Worm (Caenorhabditis elegans) whole organism, young adult: ENCODE data around the gene C26D10.4.
A peak's percentile ranks its signal among the peaks of the same experiment; 100 is the strongest.

Experiments used
- B0035.1 ChIP-seq: sonication (generic microtip); optimal IDR thresholded peaks from 2 replicates; lab custom pipeline; 2016; ENCODE audit warnings: missing genetic modification characterization, mild to moderate bottlenecking, missing compliant biosample characterization, missing genotype, missing genetic modification reagents
- B0336.3 ChIP-seq: fragments of 200-800 bp; sonication (Bioruptor generic); IDR thresholded peaks from 2 replicates; pipeline ENCODE4 v1.3.6; 2022; ENCODE audit warnings: missing genetic modification characterization, missing compliant biosample characterization
- C06A6.2 ChIP-seq: fragments of 200-800 bp; sonication (Bioruptor generic); conservative IDR thresholded peaks from 2 replicates; pipeline ENCODE4 v1.3.6; 2022; ENCODE audit warnings: missing genetic modification characterization, missing compliant biosample characterization
- F55B11.4 ChIP-seq: sonication (generic microtip); optimal IDR thresholded peaks from 2 replicates; lab custom pipeline; 2016; ENCODE audit warnings: missing compliant biosample characterization, missing genetic modification characterization, borderline replicate concordance; ENCODE audit not compliant: insufficient read depth
- F57A8.1 ChIP-seq: fragments of 200-800 bp; sonication (Bioruptor generic); optimal IDR thresholded peaks from 2 replicates; lab custom pipeline; 2018; ENCODE audit warnings: mild to moderate bottlenecking, missing genetic modification characterization, moderate library complexity, missing compliant biosample characterization
- K12H6.12 ChIP-seq: fragments of 200-800 bp; sonication (Bioruptor generic); optimal IDR thresholded peaks from 2 replicates; lab custom pipeline; 2018; ENCODE audit warnings: mild to moderate bottlenecking, missing genetic modification characterization, missing compliant biosample characterization
- T26A5.8 ChIP-seq: sonication (generic microtip); optimal IDR thresholded peaks from 2 replicates; lab custom pipeline; 2016; ENCODE audit warnings: missing genetic modification characterization, missing compliant biosample characterization
- Y67H2A.10 ChIP-seq: fragments of 200-800 bp; sonication (Bioruptor generic); conservative IDR thresholded peaks from 2 replicates; pipeline ENCODE4 v1.3.6; 2022; ENCODE audit warnings: missing genetic modification reagents, missing genetic modification characterization, missing compliant biosample characterization
- aptf-2 ChIP-seq: fragments of 200-800 bp; sonication (Bioruptor generic); conservative IDR thresholded peaks from 2 replicates; pipeline ENCODE4 v1.3.6; 2022; ENCODE audit warnings: missing genetic modification reagents, missing genetic modification characterization, missing compliant biosample characterization
- aptf-3 ChIP-seq: fragments of 200-800 bp; sonication (Bioruptor generic); IDR thresholded peaks from 2 replicates; pipeline ENCODE4 v1.3.6; 2022; ENCODE audit warnings: missing genetic modification characterization, missing compliant biosample characterization
- atf-7 ChIP-seq: sonication (generic microtip); optimal IDR thresholded peaks from 2 replicates; lab custom pipeline; 2017; ENCODE audit warnings: mild to moderate bottlenecking, missing genetic modification characterization, missing compliant biosample characterization
- attf-6 ChIP-seq: fragments of 200-800 bp; sonication (Bioruptor generic); IDR thresholded peaks from 2 replicates; pipeline ENCODE4 v1.3.6; 2022; ENCODE audit warnings: missing genetic modification reagents, missing genetic modification characterization, missing compliant biosample characterization
- bed-1 ChIP-seq: fragments of 200-800 bp; sonication (Bioruptor generic); IDR thresholded peaks from 2 replicates; pipeline ENCODE4 v1.3.6; 2022; ENCODE audit warnings: missing genetic modification reagents, missing genetic modification characterization, missing compliant biosample characterization
- bed-2 ChIP-seq: fragments of 200-800 bp; sonication (Bioruptor generic); IDR thresholded peaks from 2 replicates; pipeline ENCODE4 v1.3.6; 2022; ENCODE audit warnings: missing genetic modification reagents, missing genetic modification characterization, missing compliant biosample characterization
- cebp-2 ChIP-seq: fragments of 200-800 bp; sonication (Bioruptor generic); IDR thresholded peaks from 2 replicates; pipeline ENCODE4 v1.3.6; 2022; ENCODE audit warnings: missing genetic modification characterization, missing compliant biosample characterization
- ceh-100 ChIP-seq: fragments of 200-800 bp; sonication (Bioruptor generic); IDR thresholded peaks from 2 replicates; pipeline ENCODE4 v1.3.6; 2022; ENCODE audit warnings: missing genetic modification reagents, missing genetic modification characterization, missing compliant biosample characterization
- ceh-27 ChIP-seq: fragments of 200-800 bp; sonication (Bioruptor generic); optimal IDR thresholded peaks from 2 replicates; lab custom pipeline; 2018; ENCODE audit warnings: mild to moderate bottlenecking, missing genetic modification characterization, moderate library complexity, missing compliant biosample characterization
- ceh-79 ChIP-seq: sonication (generic microtip); optimal IDR thresholded peaks from 2 replicates; lab custom pipeline; 2017; ENCODE audit warnings: mild to moderate bottlenecking, missing genetic modification characterization, missing compliant biosample characterization
- ceh-91 ChIP-seq: fragments of 200-800 bp; sonication (Bioruptor generic); IDR thresholded peaks from 2 replicates; pipeline ENCODE4 v1.3.6; 2022; ENCODE audit warnings: missing genetic modification reagents, missing genetic modification characterization, missing compliant biosample characterization
- chd-7 ChIP-seq: sonication (generic microtip); optimal IDR thresholded peaks from 2 replicates; lab custom pipeline; 2016; ENCODE audit warnings: mild to moderate bottlenecking, missing genetic modification characterization, moderate library complexity, missing compliant biosample characterization
- dox-1 ChIP-seq: fragments of 200-800 bp; sonication (Bioruptor generic); IDR thresholded peaks from 2 replicates; pipeline ENCODE4 v1.3.6; 2022; ENCODE audit warnings: missing genetic modification reagents, missing genetic modification characterization, missing compliant biosample characterization
- ekl-4 ChIP-seq: fragments of 200-800 bp; sonication (Bioruptor generic); IDR thresholded peaks from 2 replicates; pipeline ENCODE4 v1.3.6; 2022; ENCODE audit warnings: missing genetic modification reagents, missing genetic modification characterization, missing compliant biosample characterization
- ets-4 ChIP-seq: fragments of 200-800 bp; sonication (Bioruptor generic); optimal IDR thresholded peaks from 2 replicates; lab custom pipeline; 2018; ENCODE audit warnings: mild to moderate bottlenecking, missing genetic modification characterization, missing compliant biosample characterization
- gei-17 ChIP-seq: fragments of 200-800 bp; sonication (Bioruptor generic); optimal IDR thresholded peaks from 2 replicates; lab custom pipeline; 2018; ENCODE audit warnings: mild to moderate bottlenecking, missing genetic modification characterization, missing compliant biosample characterization
- hlh-26 ChIP-seq: fragments of 200-800 bp; sonication (Bioruptor generic); conservative IDR thresholded peaks from 2 replicates; pipeline ENCODE4 v1.3.6; 2022; ENCODE audit warnings: missing genetic modification reagents, missing genetic modification characterization, missing compliant biosample characterization
- hmg-1.2 ChIP-seq: fragments of 200-800 bp; sonication (Bioruptor generic); IDR thresholded peaks from 2 replicates; pipeline ENCODE4 v1.3.6; 2022; ENCODE audit warnings: missing genetic modification reagents, missing genetic modification characterization, missing compliant biosample characterization
- hmg-20 ChIP-seq: fragments of 200-800 bp; sonication (Bioruptor generic); IDR thresholded peaks from 2 replicates; pipeline ENCODE4 v1.3.6; 2022; ENCODE audit warnings: missing genetic modification reagents, missing genetic modification characterization, missing compliant biosample characterization
- hrde-1 ChIP-seq: sonication (generic microtip); optimal IDR thresholded peaks from 2 replicates; lab custom pipeline; 2016; ENCODE audit warnings: missing genetic modification characterization, mild to moderate bottlenecking, missing compliant biosample characterization, moderate library complexity, missing genotype, missing genetic modification reagents, borderline replicate concordance
- lag-1 ChIP-seq: fragments of 200-800 bp; sonication (Bioruptor generic); IDR thresholded peaks from 2 replicates; pipeline ENCODE4 v1.3.6; 2022; ENCODE audit warnings: missing genetic modification reagents, missing genetic modification characterization, missing compliant biosample characterization
- lin-54 ChIP-seq: fragments of 200-800 bp; sonication (Bioruptor generic); optimal IDR thresholded peaks from 2 replicates; lab custom pipeline; 2018; ENCODE audit warnings: mild to moderate bottlenecking, missing genetic modification characterization, missing compliant biosample characterization
- lir-1 ChIP-seq: fragments of 200-800 bp; sonication (Bioruptor generic); conservative IDR thresholded peaks from 2 replicates; pipeline ENCODE4 v1.3.6; 2022; ENCODE audit warnings: missing genetic modification reagents, missing genetic modification characterization, missing compliant biosample characterization
- lsl-1 ChIP-seq: fragments of 200-800 bp; sonication (Bioruptor generic); optimal IDR thresholded peaks from 2 replicates; lab custom pipeline; 2018; ENCODE audit warnings: mild to moderate bottlenecking, missing genetic modification characterization, moderate library complexity, missing compliant biosample characterization
- madf-6 ChIP-seq: fragments of 200-800 bp; sonication (Bioruptor generic); IDR thresholded peaks from 2 replicates; pipeline ENCODE4 v1.3.6; 2022; ENCODE audit warnings: missing genetic modification reagents, missing genetic modification characterization, missing compliant biosample characterization
- mel-28 ChIP-seq: sonication (generic microtip); optimal IDR thresholded peaks from 2 replicates; lab custom pipeline; 2016; ENCODE audit warnings: borderline replicate concordance, mild to moderate bottlenecking, missing genetic modification characterization, missing compliant biosample characterization
- nfyb-1 ChIP-seq: fragments of 200-800 bp; sonication (Bioruptor generic); IDR thresholded peaks from 2 replicates; pipeline ENCODE4 v1.3.6; 2022; ENCODE audit warnings: missing genetic modification reagents, missing genetic modification characterization, missing compliant biosample characterization
- nhr-120 ChIP-seq: fragments of 200-800 bp; sonication (Bioruptor generic); IDR thresholded peaks from 2 replicates; pipeline ENCODE4 v1.3.6; 2022; ENCODE audit warnings: missing genetic modification characterization, missing compliant biosample characterization
- nhr-90 ChIP-seq: sonication (generic microtip); optimal IDR thresholded peaks from 2 replicates; lab custom pipeline; 2016; ENCODE audit warnings: missing genotype, mild to moderate bottlenecking, missing genetic modification characterization, missing compliant biosample characterization
- pbrm-1 ChIP-seq: fragments of 200-800 bp; sonication (Bioruptor generic); IDR thresholded peaks from 2 replicates; pipeline ENCODE4 v1.3.6; 2022; ENCODE audit warnings: missing genetic modification reagents, missing genetic modification characterization, missing compliant biosample characterization
- rec-8 ChIP-seq, 2 experiments: sonication (generic microtip); optimal IDR thresholded peaks; 2 replicates each; lab custom pipeline; 2016; ENCODE audit warnings: mild to moderate bottlenecking in 2 of 2, missing genetic modification characterization in 2 of 2, missing genetic modification reagents in 2 of 2, missing genotype in 2 of 2, missing biosample characterization in 1 of 2, missing compliant biosample characterization in 1 of 2, moderate library complexity in 1 of 2
- sea-2 ChIP-seq: fragments of 200-800 bp; sonication (Bioruptor generic); IDR thresholded peaks from 2 replicates; pipeline ENCODE4 v1.3.6; 2022; ENCODE audit warnings: missing genetic modification characterization, missing compliant biosample characterization
- snpc-3.4 ChIP-seq: sonication (generic microtip); optimal IDR thresholded peaks from 2 replicates; lab custom pipeline; 2017; ENCODE audit warnings: missing genetic modification characterization, mild to moderate bottlenecking, missing compliant biosample characterization, antibody characterized with exemption, moderate library complexity, missing genotype, missing genetic modification reagents
- snpc-4 ChIP-seq, 5 experiments: fragments of 150-350 bp in 1 of 5; sonication (generic microtip) in 4 of 5; optimal IDR thresholded peaks; 2 replicates each; lab custom pipeline; 2014 to 2018; ENCODE audit warnings: missing genetic modification characterization in 5 of 5, missing biosample characterization in 3 of 5, antibody characterized with exemption in 2 of 5, mild to moderate bottlenecking in 2 of 5, missing compliant biosample characterization in 2 of 5, missing genotype in 2 of 5, moderate library complexity in 2 of 5, missing genetic modification reagents in 1 of 5
- unc-130 ChIP-seq: sonication (generic microtip); optimal IDR thresholded peaks from 2 replicates; lab custom pipeline; 2016; ENCODE audit warnings: missing genetic modification reagents, missing genetic modification characterization, missing compliant biosample characterization
- zfh-2 ChIP-seq: fragments of 200-800 bp; sonication (Bioruptor generic); conservative IDR thresholded peaks from 2 replicates; pipeline ENCODE4 v1.3.6; 2022; ENCODE audit warnings: missing genetic modification reagents, missing genetic modification characterization, missing compliant biosample characterization
- ztf-18 ChIP-seq: sonication (generic microtip); optimal IDR thresholded peaks from 2 replicates; lab custom pipeline; 2016; ENCODE audit warnings: missing genotype, mild to moderate bottlenecking, missing genetic modification characterization, missing compliant biosample characterization
- ztf-3 ChIP-seq: fragments of 200-800 bp; sonication (Bioruptor generic); optimal IDR thresholded peaks from 2 replicates; lab custom pipeline; 2018; ENCODE audit warnings: mild to moderate bottlenecking, missing genetic modification characterization, missing compliant biosample characterization
- ztf-6 ChIP-seq: fragments of 200-800 bp; sonication (Bioruptor generic); IDR thresholded peaks from 2 replicates; pipeline ENCODE4 v1.3.6; 2022; ENCODE audit warnings: missing genetic modification reagents, missing genetic modification characterization, missing compliant biosample characterization

The C26D10.4 gene

DNA sequence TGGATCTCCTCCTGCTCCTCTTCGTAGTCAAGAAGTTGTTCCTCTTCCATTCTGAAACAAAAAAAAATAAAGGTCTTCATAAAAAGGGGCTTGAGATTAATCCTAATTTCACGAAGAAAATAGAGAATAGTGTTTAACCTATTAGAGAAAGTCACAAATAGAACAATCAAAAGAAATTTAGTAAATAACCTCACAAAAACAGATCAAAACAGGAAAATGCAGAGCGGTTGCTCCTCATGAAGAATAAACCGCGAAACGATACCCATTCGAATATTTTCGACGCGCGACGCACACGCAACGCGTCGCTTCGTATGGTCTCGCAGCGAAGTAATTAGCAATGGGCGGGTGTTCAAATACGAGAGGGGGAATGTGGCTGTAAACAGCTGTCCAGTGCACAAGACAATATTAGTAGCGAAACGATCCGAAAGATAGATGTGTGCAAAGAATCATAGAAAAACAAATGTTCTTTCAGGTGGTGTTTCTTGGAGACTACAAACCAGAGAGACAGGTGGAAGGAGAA lies 682 bp upstream of the C26D10.4 start, which contains the start of gene hel-1 (continued):
- peak; percentile 55; the same call in 1 of the 2 replicates for TF ChIP-seq hmg-1.2 (GFP tag; lab: Robert Waterston, UW)
- TF ChIP-seq attf-6 (GFP tag; lab: Robert Waterston, UW): 0 out of 2 replicates have a peak, but pooled peaks have one; percentile 29
- TF ChIP-seq snpc-3.4 (tag; lab: Kevin White, UChicago): peak; percentile 27
- no peak for TF ChIP-seq aptf-3 (GFP tag; lab: Robert Waterston, UW)
- no peak for TF ChIP-seq B0336.3 (GFP tag; lab: Robert Waterston, UW)
- TF ChIP-seq lin-54 (GFP tag; lab: Kevin White, UChicago): peak; percentile 92
- TF ChIP-seq bed-2: no peak
- TF ChIP-seq madf-6 (GFP tag; lab: Robert Waterston, UW): peak; percentile 90
- no peak for TF ChIP-seq hlh-26 (GFP tag; lab: Robert Waterston, UW)
- TF ChIP-seq ztf-3: no peak
- TF ChIP-seq snpc-4 (GFP tag; optimal IDR thresholded peaks at IDR 0.05; lab: Kevin White, UChicago): no peak
- no peak for TF ChIP-seq snpc-4 (tag; optimal IDR thresholded peaks at IDR 0.05; lab: Kevin White, UChicago)
- TF ChIP-seq C06A6.2: no peak
- TF ChIP-seq ceh-79: no peak
- no peak for TF ChIP-seq pbrm-1 (GFP tag; lab: Robert Waterston, UW)
- TF ChIP-seq gei-17 (GFP tag; lab: Kevin White, UChicago): no peak
- TF ChIP-seq nhr-120 (GFP tag; lab: Robert Waterston, UW): no peak
- no peak for TF ChIP-seq sea-2 (GFP tag; lab: Robert Waterston, UW)
- TF ChIP-seq B0035.1 (tag; lab: Kevin White, UChicago): no peak
- TF ChIP-seq ceh-27: peak; percentile 79
- peak; percentile 51 for TF ChIP-seq lsl-1 (GFP tag; lab: Kevin White, UChicago)
- peak; percentile 65 for TF ChIP-seq K12H6.12 (tag; lab: Kevin White, UChicago)
- peak; percentile 63 for TF ChIP-seq ceh-91 (GFP tag; lab: Robert Waterston, UW)
- no peak for TF ChIP-seq zfh-2 (GFP tag; lab: Robert Waterston, UW)
- no peak for TF ChIP-seq atf-7 (tag; lab: Kevin White, UChicago)
- peak; percentile 83 for TF ChIP-seq ekl-4 (GFP tag; lab: Robert Waterston, UW)
- TF ChIP-seq Y67H2A.10 (GFP tag; lab: Robert Waterston, UW): 0 out of 2 replicates have a peak, but pooled peaks have one; percentile 16
- TF ChIP-seq ceh-100 (GFP tag; lab: Robert Waterston, UW): peak; percentile 37; the same call in 1 of the 2 replicates
- TF ChIP-seq dox-1: peak; percentile 42; the same call in 1 of the 2 replicates
- TF ChIP-seq ztf-18 (tag; lab: Kevin White, UChicago): no peak
- TF ChIP-seq unc-130 (GFP tag; lab: Kevin White, UChicago): no peak
- TF ChIP-seq chd-7: no peak
- TF ChIP-seq ets-4: no peak
- TF ChIP-seq nfyb-1 (GFP tag; lab: Robert Waterston, UW): peak; percentile 49; the same call in 1 of the 2 replicates
- no peak for TF ChIP-seq hrde-1 (tag; lab: Kevin White, UChicago)
- TF ChIP-seq T26A5.8 (tag; lab: Kevin White, UChicago): no peak
- no peak for TF ChIP-seq hmg-20 (GFP tag; lab: Robert Waterston, UW)
- no peak for TF ChIP-seq cebp-2 (GFP tag; lab: Robert Waterston, UW)
- no peak for TF ChIP-seq aptf-2 (GFP tag; lab: Robert Waterston, UW)
- TF ChIP-seq nhr-90: no peak
- TF ChIP-seq lir-1 (GFP tag; lab: Robert Waterston, UW): 0 out of 2 replicates have a peak, but pooled peaks have one; percentile 26
- TF ChIP-seq F57A8.1 (GFP tag; lab: Kevin White, UChicago): no peak
- TF ChIP-seq bed-1 (GFP tag; lab: Robert Waterston, UW): no peak
- TF ChIP-seq lag-1 (GFP tag; lab: Robert Waterston, UW): no peak
- no peak for TF ChIP-seq ztf-6
- TF ChIP-seq F55B11.4: no peak
- TF ChIP-seq rec-8 (tag; optimal IDR thresholded peaks at IDR 0.05; lab: Kevin White, UChicago): no peak
- no peak for TF ChIP-seq mel-28 (tag; lab: Kevin White, UChicago)
